Worm (Caenorhabditis elegans) whole organism, mixed stage, embryonic: ENCODE measurements around the gene elt-4.

Source experiments
- lsy-2 ChIP-seq: fragments of 150-350 bp; optimal IDR thresholded peaks from 2 replicates; lab custom pipeline; 2014; ENCODE audit warnings: missing biosample characterization, missing genetic modification characterization
- nhr-237 ChIP-seq: fragments of 150-350 bp; optimal IDR thresholded peaks from 2 replicates; lab custom pipeline; 2014; ENCODE audit warnings: missing biosample characterization, missing genetic modification characterization
- nhr-28 ChIP-seq: fragments of 150-350 bp; optimal IDR thresholded peaks from 2 replicates; lab custom pipeline; 2014; ENCODE audit warnings: missing biosample characterization, missing genetic modification characterization
- pha-4 ChIP-seq: fragments of 150-350 bp; optimal IDR thresholded peaks from 2 replicates; lab custom pipeline; 2018; ENCODE audit warnings: missing biosample characterization, missing genetic modification reagents, missing genetic modification characterization
- unc-39 ChIP-seq: fragments of 150-350 bp; optimal IDR thresholded peaks from 2 replicates; lab custom pipeline; 2014; ENCODE audit warnings: missing biosample characterization, missing genetic modification characterization
- zip-8 ChIP-seq: fragments of 150-350 bp; optimal IDR thresholded peaks from 2 replicates; lab custom pipeline; 2014; ENCODE audit warnings: missing biosample characterization, missing genetic modification characterization

- TF ChIP-seq unc-39 (tag; lab: Kevin White, UChicago) (no peak), zip-8 (tag; lab: Kevin White, UChicago) (no peak), nhr-237 (tag; lab: Kevin White, UChicago) (no peak), nhr-28 (tag; lab: Kevin White, UChicago) (no peak), lsy-2 (tag; lab: Kevin White, UChicago) (no peak), pha-4 (tag; lab: Kevin White, UChicago) (no peak)
Measured at ce11 chrX:10428109-10428508, 47.2 kb upstream of the elt-4 start.
